Fruit fly (Drosophila melanogaster) whole organism, prepupa: ENCODE measurements around the gene RpL8.
A peak's percentile ranks its signal among the peaks of the same experiment; 100 is the strongest.

Source experiments
- Blimp-1 ChIP-seq: fragments of 200-800 bp; sonication (Bioruptor generic); optimal IDR thresholded peaks from 3 replicates; lab custom pipeline; 2017; ENCODE audit warnings: missing biosample characterization, missing genetic modification characterization, mild to moderate bottlenecking, moderate library complexity, missing genetic modification reagents
- CG10631 ChIP-seq: fragments of 200-800 bp; sonication (Bioruptor generic); optimal IDR thresholded peaks from 2 replicates; lab custom pipeline; 2016; ENCODE audit warnings: missing biosample characterization, missing genetic modification characterization
- CG11902 ChIP-seq: fragments of 200-800 bp; sonication (Bioruptor generic); optimal IDR thresholded peaks from 3 replicates; lab custom pipeline; 2016; ENCODE audit warnings: missing biosample characterization, missing genetic modification characterization
- CG15336 ChIP-seq: fragments of 200-800 bp; sonication (Bioruptor generic); IDR thresholded peaks from 2 replicates; pipeline ENCODE4 v1.3.6; 2022; ENCODE audit warnings: missing biosample characterization, missing genetic modification characterization
- CG1621 ChIP-seq: fragments of 200-800 bp; sonication (Bioruptor generic); optimal IDR thresholded peaks from 3 replicates; lab custom pipeline; 2018; ENCODE audit warnings: missing biosample characterization, mild to moderate bottlenecking, missing genetic modification characterization
- CG32006 ChIP-seq: fragments of 200-800 bp; sonication (Bioruptor generic); optimal IDR thresholded peaks from 3 replicates; lab custom pipeline; 2017; ENCODE audit warnings: missing biosample characterization, mild to moderate bottlenecking, missing genetic modification characterization
- CG34406 ChIP-seq: fragments of 200-800 bp; sonication (Bioruptor generic); optimal IDR thresholded peaks from 3 replicates; lab custom pipeline; 2016; ENCODE audit warnings: missing biosample characterization, missing genetic modification characterization
- CG4318 ChIP-seq: fragments of 200-800 bp; sonication (Bioruptor generic); optimal IDR thresholded peaks from 3 replicates; lab custom pipeline; 2017; ENCODE audit warnings: missing biosample characterization, mild to moderate bottlenecking, missing genetic modification characterization
- Ets96B ChIP-seq: fragments of 200-800 bp; optimal IDR thresholded peaks from 2 replicates; lab custom pipeline; 2019; ENCODE audit warnings: missing biosample characterization, mild to moderate bottlenecking, missing genetic modification characterization, moderate library complexity
- Gug ChIP-seq: fragments of 200-800 bp; sonication (Bioruptor generic); IDR thresholded peaks from 2 replicates; pipeline ENCODE4 v1.3.6; 2022; ENCODE audit warnings: missing biosample characterization, missing genetic modification characterization
- Lpt ChIP-seq: fragments of 200-800 bp; sonication (Bioruptor generic); optimal IDR thresholded peaks from 3 replicates; lab custom pipeline; 2016; ENCODE audit warnings: missing biosample characterization, missing genetic modification characterization
- Sox102F ChIP-seq: fragments of 200-800 bp; sonication (Bioruptor generic); optimal IDR thresholded peaks from 2 replicates; lab custom pipeline; 2016; ENCODE audit warnings: missing biosample characterization, mild to moderate bottlenecking, missing genetic modification characterization
- Sox14 ChIP-seq: fragments of 200-800 bp; sonication (Bioruptor generic); optimal IDR thresholded peaks from 3 replicates; lab custom pipeline; 2016; ENCODE audit warnings: missing biosample characterization, missing genetic modification characterization
- Sox15 ChIP-seq: fragments of 200-800 bp; sonication (Bioruptor generic); optimal IDR thresholded peaks from 3 replicates; lab custom pipeline; 2016; ENCODE audit warnings: missing biosample characterization, missing genetic modification characterization

DNA sequence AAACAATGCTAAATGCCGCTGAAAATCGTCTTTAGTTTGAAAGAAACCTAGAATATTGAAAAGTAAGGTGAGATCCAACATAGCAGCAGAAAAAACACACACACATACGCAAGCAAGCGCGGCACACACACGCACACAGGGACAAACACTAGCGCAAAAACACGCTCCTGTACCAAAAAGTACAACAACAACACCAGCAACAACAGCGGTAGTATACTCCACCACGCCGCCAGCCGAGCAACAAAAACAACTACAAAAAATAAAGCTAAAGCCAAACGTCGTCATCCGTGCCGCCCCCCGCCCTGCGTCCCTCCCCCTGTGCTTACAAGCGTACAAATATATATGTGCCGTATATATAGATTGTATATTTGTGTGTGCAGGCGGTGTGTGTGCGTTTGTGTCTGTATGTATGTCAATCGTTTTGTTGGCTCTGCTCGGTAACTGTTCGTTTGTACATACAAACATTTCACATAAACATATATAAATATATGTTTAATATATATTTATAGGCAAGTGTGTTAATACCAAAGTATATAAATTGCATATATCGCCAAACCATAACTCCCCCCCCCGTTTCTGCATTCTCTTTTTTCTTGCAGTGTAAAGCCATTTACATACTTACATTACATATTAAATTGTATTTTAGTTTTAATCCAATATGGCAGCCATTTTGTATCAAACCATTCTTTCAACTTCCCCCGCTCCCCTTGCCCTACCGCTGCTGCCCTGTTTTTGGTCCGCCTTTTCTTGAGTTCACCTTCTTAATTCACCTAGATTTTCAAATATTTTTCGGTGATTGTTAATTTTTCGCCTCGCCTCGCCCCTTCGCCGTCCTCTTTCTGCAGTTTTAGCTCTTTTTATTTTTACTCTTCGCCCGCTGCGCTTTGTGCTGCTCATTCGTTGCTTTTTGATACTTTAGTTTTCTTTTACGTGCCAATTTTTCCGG, 49.0 kb downstream of the RpL8 start:
- TF ChIP-seq Lpt (GFP tag; lab: Kevin White, UChicago) (peak; percentile 52), Sox102F (GFP tag; lab: Kevin White, UChicago) (peak; percentile 18), Blimp-1 (no peak), CG1621 (tag; lab: Kevin White, UChicago) (no peak), CG4318 (GFP tag; lab: Kevin White, UChicago) (no peak), Ets96B (peak; percentile 61), CG32006 (GFP tag; lab: Kevin White, UChicago) (no peak), CG34406 (peak; percentile 67), Sox14 (GFP tag; lab: Kevin White, UChicago) (no peak), CG15336 (GFP tag; lab: Robert Waterston, UW) (peak; percentile 72), Sox15 (peak; percentile 9), CG10631 (GFP tag; lab: Kevin White, UChicago) (no peak), CG11902 (peak; percentile 16), Gug (GFP tag; lab: Robert Waterston, UW) (peak; percentile 27; the same call in 1 of the 2 replicates)
